Fruit fly (Drosophila melanogaster) whole organism, embryonic: Measurements from ENCODE around the gene RpS28b.

ENCODE experiments used
- Adf1 ChIP-seq: fragments of 200-800 bp; sonication (Bioruptor generic); IDR thresholded peaks from 2 replicates; pipeline ENCODE4 v1.3.6; 2022; ENCODE audit warnings: missing biosample characterization, missing genetic modification characterization
- Asciz ChIP-seq: fragments of 200-800 bp; sonication (Bioruptor generic); optimal IDR thresholded peaks from 2 replicates; lab custom pipeline; 2017; ENCODE audit warnings: missing biosample characterization, mild to moderate bottlenecking, missing genetic modification characterization, missing genetic modification reagents
- B-H1 ChIP-seq: fragments of 200-800 bp; sonication (Bioruptor generic); IDR thresholded peaks from 3 replicates; pipeline ENCODE4 v1.3.6; 2022; ENCODE audit warnings: missing biosample characterization, missing genetic modification characterization
- CG10267 ChIP-seq: fragments of 200-800 bp; sonication (Bioruptor generic); optimal IDR thresholded peaks from 2 replicates; lab custom pipeline; 2018; ENCODE audit warnings: missing biosample characterization, mild to moderate bottlenecking, missing genetic modification characterization, moderate library complexity
- CG10321 ChIP-seq: fragments of 200-800 bp; sonication (Bioruptor generic); IDR thresholded peaks from 2 replicates; pipeline ENCODE4 v1.3.6; 2022; ENCODE audit warnings: missing biosample characterization, missing genetic modification characterization
- CG10959 ChIP-seq: fragments of 200-800 bp; sonication (Bioruptor generic); IDR thresholded peaks from 2 replicates; pipeline ENCODE4 v1.3.6; 2022; ENCODE audit warnings: missing biosample characterization, missing genetic modification characterization
- CG13775 ChIP-seq: fragments of 200-800 bp; sonication (Bioruptor generic); optimal IDR thresholded peaks from 3 replicates; lab custom pipeline; 2017; ENCODE audit warnings: missing biosample characterization, mild to moderate bottlenecking, missing genetic modification characterization
- CG15011 ChIP-seq: fragments of 200-800 bp; sonication (Bioruptor generic); optimal IDR thresholded peaks from 3 replicates; lab custom pipeline; 2018; ENCODE audit warnings: missing biosample characterization, mild to moderate bottlenecking, missing genetic modification characterization
- CG17912 ChIP-seq: fragments of 200-800 bp; sonication (Bioruptor generic); optimal IDR thresholded peaks from 2 replicates; lab custom pipeline; 2018; ENCODE audit warnings: missing biosample characterization, mild to moderate bottlenecking, missing genetic modification characterization
- CG18262 ChIP-seq: fragments of 200-800 bp; optimal IDR thresholded peaks from 3 replicates; lab custom pipeline; 2019; ENCODE audit warnings: missing biosample characterization, mild to moderate bottlenecking, missing genetic modification characterization, moderate library complexity
- CG2678 ChIP-seq: fragments of 200-800 bp; sonication (Bioruptor generic); optimal IDR thresholded peaks from 3 replicates; lab custom pipeline; 2019; ENCODE audit warnings: missing biosample characterization, mild to moderate bottlenecking, missing genetic modification characterization, moderate library complexity
- CG3065 ChIP-seq: fragments of 200-800 bp; sonication (Bioruptor generic); optimal IDR thresholded peaks from 2 replicates; lab custom pipeline; 2016; ENCODE audit warnings: missing biosample characterization, missing genetic modification characterization
- CG31224 ChIP-seq: fragments of 200-800 bp; sonication (Bioruptor generic); IDR thresholded peaks from 2 replicates; pipeline ENCODE4 v1.3.6; 2022; ENCODE audit warnings: missing biosample characterization, missing genetic modification characterization
- CG3995 ChIP-seq: fragments of 200-800 bp; sonication (Bioruptor generic); optimal IDR thresholded peaks from 3 replicates; lab custom pipeline; 2016; ENCODE audit warnings: missing biosample characterization, missing genetic modification characterization
- CG42726 ChIP-seq: fragments of 200-800 bp; sonication (Bioruptor generic); IDR thresholded peaks from 2 replicates; pipeline ENCODE4 v1.3.6; 2022; ENCODE audit warnings: missing biosample characterization, missing genetic modification characterization; ENCODE audit not compliant: partially characterized antibody
- CG4328 ChIP-seq: fragments of 200-800 bp; sonication (Bioruptor generic); optimal IDR thresholded peaks from 3 replicates; lab custom pipeline; 2017; ENCODE audit warnings: missing biosample characterization, missing genetic modification reagents, missing genetic modification characterization
- CG43689 ChIP-seq: fragments of 200-800 bp; sonication (Bioruptor generic); IDR thresholded peaks from 2 replicates; pipeline ENCODE4 v1.3.6; 2022; ENCODE audit warnings: missing biosample characterization, missing genetic modification characterization
- CG6254 ChIP-seq: fragments of 200-800 bp; sonication (Bioruptor generic); optimal IDR thresholded peaks from 3 replicates; lab custom pipeline; 2017; ENCODE audit warnings: mild to moderate bottlenecking, missing biosample characterization, missing genetic modification reagents, missing genetic modification characterization
- CG6272 ChIP-seq: fragments of 200-800 bp; sonication (Bioruptor generic); IDR thresholded peaks from 2 replicates; pipeline ENCODE4 v1.3.6; 2022; ENCODE audit warnings: missing biosample characterization, missing genetic modification characterization
- CG6654 ChIP-seq: fragments of 200-800 bp; sonication (Bioruptor generic); optimal IDR thresholded peaks from 2 replicates; lab custom pipeline; 2017; ENCODE audit warnings: missing biosample characterization, mild to moderate bottlenecking, missing genetic modification characterization
- CG6689 ChIP-seq: fragments of 200-800 bp; sonication (Bioruptor generic); IDR thresholded peaks from 2 replicates; pipeline ENCODE4 v1.3.6; 2022; ENCODE audit warnings: missing biosample characterization, missing genetic modification characterization
- CG8290 ChIP-seq, 3 experiments: fragments of 200-800 bp; sonication (Bioruptor generic); optimal IDR thresholded peaks; 2 replicates each; lab custom pipeline; 2016 to 2019; ENCODE audit warnings: missing biosample characterization in 3 of 3, missing genetic modification characterization in 3 of 3, mild to moderate bottlenecking in 2 of 3, moderate library complexity in 1 of 3
- CG9876 ChIP-seq: fragments of 200-800 bp; sonication (Bioruptor generic); optimal IDR thresholded peaks from 2 replicates; lab custom pipeline; 2016; ENCODE audit warnings: missing biosample characterization, missing genetic modification characterization
- CrebB ChIP-seq: fragments of 200-800 bp; sonication (Bioruptor generic); optimal IDR thresholded peaks from 3 replicates; lab custom pipeline; 2018; ENCODE audit warnings: missing biosample characterization, mild to moderate bottlenecking, missing genetic modification characterization
- E2f1 ChIP-seq: fragments of 200-800 bp; sonication (Bioruptor generic); IDR thresholded peaks from 2 replicates; pipeline ENCODE4 v1.3.6; 2022; ENCODE audit warnings: missing biosample characterization, missing genetic modification characterization
- Eip74EF ChIP-seq, 2 experiments: fragments of 200-800 bp in 1 of 2; fragments of >200 bp in 1 of 2; sonication (Bioruptor generic) in 1 of 2; optimal IDR thresholded peaks; 2 replicates each; lab custom pipeline; 2017 to 2019; ENCODE audit warnings: missing biosample characterization in 2 of 2, missing genetic modification characterization in 2 of 2, mild to moderate bottlenecking in 1 of 2, moderate library complexity in 1 of 2
- Lhr ChIP-seq: fragments of 200-800 bp; sonication (Bioruptor generic); optimal IDR thresholded peaks from 3 replicates; lab custom pipeline; 2017; ENCODE audit warnings: mild to moderate bottlenecking, missing biosample characterization, missing genetic modification reagents, missing genetic modification characterization
- MTF-1 ChIP-seq: fragments of 200-800 bp; sonication (Bioruptor generic); optimal IDR thresholded peaks from 2 replicates; lab custom pipeline; 2018; ENCODE audit warnings: missing biosample characterization, mild to moderate bottlenecking, missing genetic modification characterization, borderline replicate concordance
- NFAT ChIP-seq: fragments of 200-800 bp; sonication (Bioruptor generic); IDR thresholded peaks from 2 replicates; pipeline ENCODE4 v1.3.6; 2022; ENCODE audit warnings: missing biosample characterization, missing genetic modification characterization
- Nf-YA ChIP-seq: fragments of 200-800 bp; sonication (Bioruptor generic); IDR thresholded peaks from 2 replicates; pipeline ENCODE4 v1.3.6; 2022; ENCODE audit warnings: missing biosample characterization, missing genetic modification characterization
- Oaz ChIP-seq: fragments of 200-800 bp; sonication (Bioruptor generic); IDR thresholded peaks from 2 replicates; pipeline ENCODE4 v1.3.6; 2022; ENCODE audit warnings: missing biosample characterization, missing genetic modification characterization
- Rfx ChIP-seq: fragments of 200-800 bp; sonication (Bioruptor generic); IDR thresholded peaks from 2 replicates; pipeline ENCODE4 v1.3.6; 2022; ENCODE audit warnings: missing biosample characterization, missing genetic modification characterization
- ara ChIP-seq: fragments of 200-800 bp; sonication (Bioruptor generic); IDR thresholded peaks from 2 replicates; pipeline ENCODE4 v1.3.6; 2022; ENCODE audit warnings: missing biosample characterization, missing genetic modification characterization
- ase ChIP-seq: fragments of 200-800 bp; sonication (Bioruptor generic); IDR thresholded peaks from 3 replicates; pipeline ENCODE4 v1.3.6; 2022; ENCODE audit warnings: missing biosample characterization, missing genetic modification characterization
- emc ChIP-seq: fragments of 200-800 bp; sonication (Bioruptor generic); optimal IDR thresholded peaks from 2 replicates; lab custom pipeline; 2016; ENCODE audit warnings: missing biosample characterization, missing genetic modification characterization
- fru ChIP-seq: fragments of >200 bp; optimal IDR thresholded peaks from 2 replicates; lab custom pipeline; 2017
- fu2 ChIP-seq: fragments of 200-800 bp; sonication (Bioruptor generic); optimal IDR thresholded peaks from 2 replicates; lab custom pipeline; 2016; ENCODE audit warnings: missing biosample characterization, missing genetic modification characterization
- grau ChIP-seq: fragments of 200-800 bp; optimal IDR thresholded peaks from 3 replicates; lab custom pipeline; 2019; ENCODE audit warnings: missing biosample characterization, mild to moderate bottlenecking, missing genetic modification characterization, moderate library complexity
- gsb-n ChIP-seq: fragments of 200-800 bp; sonication (Bioruptor generic); optimal IDR thresholded peaks from 3 replicates; lab custom pipeline; 2018; ENCODE audit warnings: missing biosample characterization, mild to moderate bottlenecking, missing genetic modification characterization
- hkb ChIP-seq, 2 experiments: fragments of 200-800 bp in 1 of 2; fragments of >200 bp in 1 of 2; sonication (Bioruptor generic) in 1 of 2; IDR thresholded peaks in 1 of 2; optimal IDR thresholded peaks in 1 of 2; 2 replicates each; pipeline versions ENCODE4 v1.3.6 to Lab custom; 2017 to 2022; ENCODE audit warnings: missing biosample characterization in 1 of 2, missing genetic modification characterization in 1 of 2
- luna ChIP-seq: fragments of 200-800 bp; sonication (Bioruptor generic); optimal IDR thresholded peaks from 2 replicates; lab custom pipeline; 2016; ENCODE audit warnings: missing biosample characterization, missing genetic modification characterization
- mam ChIP-seq: fragments of 200-800 bp; sonication (Bioruptor generic); optimal IDR thresholded peaks from 3 replicates; lab custom pipeline; 2016; ENCODE audit warnings: missing biosample characterization, missing genetic modification characterization
- mirr ChIP-seq: fragments of 200-800 bp; sonication (Bioruptor generic); optimal IDR thresholded peaks from 3 replicates; lab custom pipeline; 2018; ENCODE audit warnings: missing biosample characterization, mild to moderate bottlenecking, missing genetic modification characterization
- pfk ChIP-seq: fragments of 200-800 bp; sonication (Bioruptor generic); optimal IDR thresholded peaks from 2 replicates; lab custom pipeline; 2018; ENCODE audit warnings: missing biosample characterization, mild to moderate bottlenecking, missing genetic modification characterization, moderate library complexity
- pita ChIP-seq: fragments of 200-800 bp; sonication (Bioruptor generic); optimal IDR thresholded peaks from 2 replicates; lab custom pipeline; 2017; ENCODE audit warnings: missing biosample characterization, mild to moderate bottlenecking, missing genetic modification characterization
- sens-2 ChIP-seq: fragments of 200-800 bp; sonication (Bioruptor generic); IDR thresholded peaks from 2 replicates; pipeline ENCODE4 v1.3.6; 2022; ENCODE audit warnings: missing biosample characterization, missing genetic modification characterization
- sim ChIP-seq: fragments of 200-800 bp; sonication (Bioruptor generic); IDR thresholded peaks from 2 replicates; pipeline ENCODE4 v1.3.6; 2022; ENCODE audit warnings: missing biosample characterization, missing genetic modification characterization
- tio ChIP-seq: fragments of 200-800 bp; sonication (Bioruptor generic); optimal IDR thresholded peaks from 2 replicates; lab custom pipeline; 2017; ENCODE audit warnings: missing biosample characterization, missing genetic modification characterization, inconsistent platforms
- tll ChIP-seq, 2 experiments: fragments of 200-800 bp in 1 of 2; fragments of >200 bp in 1 of 2; sonication (Bioruptor generic) in 1 of 2; optimal IDR thresholded peaks; 2 replicates each; lab custom pipeline; 2017 to 2019; ENCODE audit warnings: missing biosample characterization in 2 of 2, missing genetic modification characterization in 2 of 2, mild to moderate bottlenecking in 1 of 2, moderate library complexity in 1 of 2
- tna ChIP-seq: fragments of 200-800 bp; sonication (Bioruptor generic); IDR thresholded peaks from 2 replicates; pipeline ENCODE4 v1.3.6; 2022; ENCODE audit warnings: missing biosample characterization, missing genetic modification characterization; ENCODE audit not compliant: partially characterized antibody
- twi ChIP-seq: fragments of 200-800 bp; optimal IDR thresholded peaks from 2 replicates; lab custom pipeline; 2019; ENCODE audit warnings: missing biosample characterization, mild to moderate bottlenecking, missing genetic modification characterization, moderate library complexity

The RpS28b gene

dm6 chrX:9556397-9556796, 2.0 kb downstream of the RpS28b start, which contains the start of gene CG15317 (continued):
- TF ChIP-seq CG15011 (GFP tag; lab: Kevin White, UChicago) (no peak), CG6272 (GFP tag; lab: Robert Waterston, UW) (no peak), fu2 (GFP tag; lab: Kevin White, UChicago) (no peak), CG3995 (no peak), grau (tag; lab: Kevin White, UChicago) (no peak), Oaz (GFP tag; lab: Robert Waterston, UW) (no peak), tll (GFP tag; optimal IDR thresholded peaks at IDR 0.05; lab: Kevin White, UChicago) (no peak), CG6689 (no peak), Adf1 (no peak), emc (no peak), CG18262 (tag; lab: Kevin White, UChicago) (no peak), Rfx (GFP tag; lab: Robert Waterston, UW) (peak; percentile 27; the same call in 1 of the 2 replicates), Lhr (GFP tag; lab: Kevin White, UChicago) (no peak), fru (no peak), tio (GFP tag; lab: Kevin White, UChicago) (no peak), CG17912 (GFP tag; lab: Kevin White, UChicago) (no peak), CG4328 (no peak), pfk (GFP tag; lab: Kevin White, UChicago) (no peak), CG31224 (GFP tag; lab: Robert Waterston, UW) (no peak), CG6654 (no peak), NFAT (GFP tag; lab: Robert Waterston, UW) (peak; percentile 13; the same call in 1 of the 2 replicates), luna (GFP tag; lab: Kevin White, UChicago) (no peak), sim (GFP tag; lab: Robert Waterston, UW) (no peak), CG10267 (no peak), tna (GFP tag; lab: Robert Waterston, UW) (peak; percentile 75), pita (GFP tag; lab: Kevin White, UChicago) (no peak), B-H1 (GFP tag; lab: Robert Waterston, UW) (no peak), CG3065 (GFP tag; lab: Kevin White, UChicago) (no peak), ase (GFP tag; lab: Robert Waterston, UW) (no peak), E2f1 (no peak), CG8290 (GFP tag; optimal IDR thresholded peaks at IDR 0.05; lab: Kevin White, UChicago) (no peak), CG8290 (tag; optimal IDR thresholded peaks at IDR 0.05; lab: Kevin White, UChicago) (no peak), CG6254 (GFP tag; lab: Kevin White, UChicago) (no peak), Eip74EF (GFP tag; optimal IDR thresholded peaks at IDR 0.05; lab: Kevin White, UChicago) (no peak), mam (GFP tag; lab: Kevin White, UChicago) (no peak), CG43689 (GFP tag; lab: Robert Waterston, UW) (no peak), mirr (no peak), CG2678 (tag; lab: Kevin White, UChicago) (no peak), CG13775 (GFP tag; lab: Kevin White, UChicago) (no peak), MTF-1 (GFP tag; lab: Kevin White, UChicago) (no peak), gsb-n (tag; lab: Kevin White, UChicago) (no peak), CG9876 (no peak), hkb (optimal IDR thresholded peaks at IDR 0.05; lab: Kevin White, UChicago) (no peak), hkb (GFP tag; IDR thresholded peaks at IDR 0.05; lab: Robert Waterston, UW) (no peak), twi (no peak), CG10959 (GFP tag; lab: Robert Waterston, UW) (no peak), Asciz (GFP tag; lab: Kevin White, UChicago) (no peak), CrebB (tag; lab: Kevin White, UChicago) (no peak), Nf-YA (GFP tag; lab: Robert Waterston, UW) (no peak), sens-2 (GFP tag; lab: Robert Waterston, UW) (no peak), CG42726 (GFP tag; lab: Robert Waterston, UW) (peak; percentile 65; the same call in 1 of the 2 replicates), CG10321 (GFP tag; lab: Robert Waterston, UW) (no peak), ara (GFP tag; lab: Robert Waterston, UW) (no peak)
